Worm (Caenorhabditis elegans) whole organism, L1 larva: Measurements from ENCODE around the gene mbk-2.
A peak's percentile ranks its signal among the peaks of the same experiment; 100 is the strongest.

Source experiments
- F16B12.6 ChIP-seq: fragments of 150-350 bp; optimal IDR thresholded peaks from 2 replicates; lab custom pipeline; 2014; ENCODE audit warnings: missing biosample characterization, missing genetic modification characterization
- alr-1 ChIP-seq: fragments of 200-800 bp; sonication (Bioruptor generic); optimal IDR thresholded peaks from 2 replicates; lab custom pipeline; 2018; ENCODE audit warnings: borderline replicate concordance, mild to moderate bottlenecking, missing genetic modification characterization, missing compliant biosample characterization
- aly-2 ChIP-seq: fragments of 150-350 bp; optimal IDR thresholded peaks from 2 replicates; lab custom pipeline; 2014; ENCODE audit warnings: missing biosample characterization, missing genetic modification characterization
- ama-1 ChIP-seq: fragments of 150-350 bp; optimal IDR thresholded peaks from 2 replicates; lab custom pipeline; 2014
- ceh-8 ChIP-seq: fragments of 200-800 bp; sonication (Bioruptor generic); optimal IDR thresholded peaks from 2 replicates; lab custom pipeline; 2018; ENCODE audit warnings: mild to moderate bottlenecking, missing genetic modification characterization, moderate library complexity, missing compliant biosample characterization
- ceh-90 ChIP-seq: sonication (generic microtip); optimal IDR thresholded peaks from 2 replicates; lab custom pipeline; 2016; ENCODE audit warnings: missing genetic modification characterization, missing compliant biosample characterization
- dpl-1 ChIP-seq, 3 experiments: fragments of 150-350 bp in 2 of 3; sonication (generic microtip) in 1 of 3; optimal IDR thresholded peaks; 2 replicates each; lab custom pipeline; 2014 to 2017; ENCODE audit warnings: missing biosample characterization in 3 of 3, missing genetic modification characterization in 3 of 3, missing genetic modification reagents in 3 of 3
- efl-1 ChIP-seq, 4 experiments: fragments of 150-350 bp; optimal IDR thresholded peaks in 3 of 4; peaks in 1 of 4; 1 replicate in 1 of 4; 2 replicates in 3 of 4; lab custom pipeline; 2014; ENCODE audit warnings: missing biosample characterization in 2 of 4, missing genetic modification characterization in 2 of 4, missing genetic modification reagents in 2 of 4
- elt-2 ChIP-seq: sonication (generic microtip); optimal IDR thresholded peaks from 2 replicates; lab custom pipeline; 2016; ENCODE audit warnings: missing genetic modification characterization, mild to moderate bottlenecking, inconsistent platforms, missing compliant biosample characterization, missing genetic modification reagents
- fkh-4 ChIP-seq: sonication (generic microtip); optimal IDR thresholded peaks from 2 replicates; lab custom pipeline; 2016; ENCODE audit warnings: missing compliant biosample characterization, missing genetic modification characterization, borderline replicate concordance
- grh-1 ChIP-seq: fragments of 200-800 bp; sonication (Bioruptor generic); IDR thresholded peaks from 2 replicates; pipeline ENCODE4 v1.3.6; 2022; ENCODE audit warnings: missing genetic modification reagents, missing genetic modification characterization, missing compliant biosample characterization
- hlh-17 ChIP-seq: fragments of 200-800 bp; sonication (Bioruptor generic); optimal IDR thresholded peaks from 2 replicates; lab custom pipeline; 2018; ENCODE audit warnings: missing genetic modification characterization, mild to moderate bottlenecking, missing compliant biosample characterization, moderate library complexity, borderline replicate concordance
- hpl-2 ChIP-seq: fragments of 150-350 bp; optimal IDR thresholded peaks from 2 replicates; lab custom pipeline; 2014; ENCODE audit warnings: missing biosample characterization, missing genetic modification reagents, missing genetic modification characterization
- irx-1 ChIP-seq: sonication (generic microtip); optimal IDR thresholded peaks from 2 replicates; lab custom pipeline; 2016; ENCODE audit warnings: missing genetic modification characterization, missing compliant biosample characterization
- lin-13 ChIP-seq: fragments of 150-350 bp; optimal IDR thresholded peaks from 2 replicates; lab custom pipeline; 2014; ENCODE audit warnings: missing biosample characterization, missing genetic modification reagents, missing genetic modification characterization
- lsy-2 ChIP-seq, 2 experiments: fragments of 150-350 bp; optimal IDR thresholded peaks; 2 replicates each; lab custom pipeline; 2014; ENCODE audit warnings: missing biosample characterization in 2 of 2, missing genetic modification characterization in 2 of 2
- mep-1 ChIP-seq: fragments of 150-350 bp; optimal IDR thresholded peaks from 2 replicates; lab custom pipeline; 2014; ENCODE audit warnings: missing biosample characterization, missing genetic modification characterization
- nhr-12 ChIP-seq: sonication (generic microtip); optimal IDR thresholded peaks from 2 replicates; lab custom pipeline; 2017; ENCODE audit warnings: missing biosample characterization, missing genetic modification characterization
- nhr-19 ChIP-seq: fragments of 200-800 bp; sonication (Bioruptor generic); conservative IDR thresholded peaks from 2 replicates; pipeline ENCODE4 v1.3.6; 2022; ENCODE audit warnings: missing genetic modification characterization, missing compliant biosample characterization
- nhr-47 ChIP-seq: sonication (generic microtip); optimal IDR thresholded peaks from 2 replicates; lab custom pipeline; 2016; ENCODE audit warnings: mild to moderate bottlenecking, missing genetic modification characterization, moderate library complexity, missing compliant biosample characterization
- nhr-85 ChIP-seq: sonication (generic microtip); peaks from one replicate; lab custom pipeline; 2016; ENCODE audit warnings: missing genetic modification characterization, inconsistent platforms, missing compliant biosample characterization
- nhr-90 ChIP-seq: sonication (generic microtip); optimal IDR thresholded peaks from 2 replicates; lab custom pipeline; 2016; ENCODE audit warnings: mild to moderate bottlenecking, missing genetic modification characterization, missing compliant biosample characterization; ENCODE audit not compliant: poor library complexity
- pax-3 ChIP-seq: fragments of 200-800 bp; sonication (Bioruptor generic); optimal IDR thresholded peaks from 2 replicates; lab custom pipeline; 2018; ENCODE audit warnings: mild to moderate bottlenecking, missing genetic modification characterization, moderate library complexity, missing compliant biosample characterization
- skn-1 ChIP-seq: fragments of 150-350 bp; optimal IDR thresholded peaks from 2 replicates; lab custom pipeline; 2014; ENCODE audit warnings: missing biosample characterization, missing genetic modification characterization
- snu-23 ChIP-seq: sonication (generic microtip); optimal IDR thresholded peaks from 2 replicates; lab custom pipeline; 2016; ENCODE audit warnings: missing genetic modification characterization, missing compliant biosample characterization
- unc-86 ChIP-seq: sonication (generic microtip); optimal IDR thresholded peaks from 2 replicates; lab custom pipeline; 2016; ENCODE audit warnings: missing genetic modification characterization, missing compliant biosample characterization
- unc-98 ChIP-seq: fragments of 200-800 bp; sonication (Bioruptor generic); IDR thresholded peaks from 2 replicates; pipeline ENCODE4 v1.3.6; 2022; ENCODE audit warnings: missing genetic modification characterization, missing compliant biosample characterization
- vab-15 ChIP-seq: sonication (generic microtip); optimal IDR thresholded peaks from 2 replicates; lab custom pipeline; 2017; ENCODE audit warnings: missing genotype, mild to moderate bottlenecking, missing genetic modification characterization, missing compliant biosample characterization
- xbp-1 ChIP-seq: sonication (generic microtip); optimal IDR thresholded peaks from 2 replicates; lab custom pipeline; 2016; ENCODE audit warnings: missing genetic modification characterization, missing compliant biosample characterization
- zag-1 ChIP-seq: fragments of 150-350 bp; optimal IDR thresholded peaks from 2 replicates; lab custom pipeline; 2014; ENCODE audit warnings: missing biosample characterization, missing genetic modification characterization
- ztf-11 ChIP-seq, 2 experiments: sonication (generic microtip); optimal IDR thresholded peaks; 2 replicates each; lab custom pipeline; 2016 to 2017; ENCODE audit warnings: missing genetic modification characterization in 2 of 2, missing biosample characterization in 1 of 2, missing compliant biosample characterization in 1 of 2
- ztf-4 ChIP-seq: fragments of 150-350 bp; optimal IDR thresholded peaks from 2 replicates; lab custom pipeline; 2014; ENCODE audit warnings: missing biosample characterization, missing genetic modification characterization

The mbk-2 gene

ce11 chrIV:13082836-13083763, 74.1 kb downstream of the mbk-2 start (continued):
- TF ChIP-seq nhr-90 = peak; percentile 28
- no peak for TF ChIP-seq alr-1 (tag; lab: Kevin White, UChicago)
- TF ChIP-seq ama-1 = peak; percentile 67
- TF ChIP-seq ceh-8 (GFP tag; lab: Kevin White, UChicago) = no peak
- TF ChIP-seq dpl-1 (GFP tag; optimal IDR thresholded peaks at IDR 0.05; lab: Kevin White, UChicago) = no peak
- no peak; the same call in 1 of the 2 replicates for TF ChIP-seq nhr-19
- peak; percentile 24 for TF ChIP-seq snu-23 (GFP tag; lab: Kevin White, UChicago)
- TF ChIP-seq zag-1 (tag; lab: Kevin White, UChicago) = no peak
- TF ChIP-seq vab-15 (tag; lab: Kevin White, UChicago) = no peak
- TF ChIP-seq nhr-47 (tag; lab: Kevin White, UChicago) = peak; percentile 30
- no peak for TF ChIP-seq efl-1 (optimal IDR thresholded peaks at IDR 0.05; lab: Kevin White, UChicago)
- TF ChIP-seq efl-1 (GFP tag; optimal IDR thresholded peaks at IDR 0.05 in 1 of 2; lab: Kevin White, UChicago) = no peak
- TF ChIP-seq elt-2 (tag; lab: Kevin White, UChicago) = no peak
- TF ChIP-seq lin-13 (GFP tag; lab: Kevin White, UChicago) = no peak
- TF ChIP-seq xbp-1 (tag; lab: Kevin White, UChicago) = no peak
- TF ChIP-seq hpl-2 (GFP tag; lab: Kevin White, UChicago) = no peak
- peak; percentile 54 for TF ChIP-seq nhr-85
- no peak for TF ChIP-seq skn-1 (tag; lab: Kevin White, UChicago)
- no peak for TF ChIP-seq hlh-17 (GFP tag; lab: Kevin White, UChicago)
- TF ChIP-seq pax-3 (tag; lab: Kevin White, UChicago) = no peak
- no peak for TF ChIP-seq ztf-11 (tag; optimal IDR thresholded peaks at IDR 0.05; lab: Kevin White, UChicago)
- TF ChIP-seq mep-1 (tag; lab: Kevin White, UChicago) = no peak
- no peak for TF ChIP-seq ztf-4
- peak; percentile 31; the same call in 1 of the 2 replicates for TF ChIP-seq grh-1
- TF ChIP-seq irx-1 (tag; lab: Kevin White, UChicago) = no peak
- no peak for TF ChIP-seq lsy-2 (tag; optimal IDR thresholded peaks at IDR 0.05; lab: Kevin White, UChicago)
- no peak for TF ChIP-seq fkh-4 (tag; lab: Kevin White, UChicago)
- TF ChIP-seq aly-2 = no peak
- no peak for TF ChIP-seq nhr-12
- TF ChIP-seq ceh-90 (tag; lab: Kevin White, UChicago) = no peak
- TF ChIP-seq F16B12.6 (tag; lab: Kevin White, UChicago) = no peak
- no peak for TF ChIP-seq unc-86 (tag; lab: Kevin White, UChicago)
- TF ChIP-seq unc-98 (GFP tag; lab: Robert Waterston, UW) = no peak
